Fruit fly (Drosophila melanogaster) whole organism, embryonic: ENCODE results near the gene zyd.
A peak's percentile ranks its signal among the peaks of the same experiment; 100 is the strongest.

Source experiments
- Atf6 ChIP-seq: fragments of 200-800 bp; sonication (Bioruptor generic); IDR thresholded peaks from 2 replicates; pipeline ENCODE4 v1.3.6; 2022; ENCODE audit warnings: missing biosample characterization, missing genetic modification characterization
- B-H2 ChIP-seq: fragments of 200-800 bp; sonication (Bioruptor generic); optimal IDR thresholded peaks from 2 replicates; lab custom pipeline; 2018; ENCODE audit warnings: missing biosample characterization, mild to moderate bottlenecking, missing genetic modification characterization
- CG10654 ChIP-seq: fragments of 200-800 bp; sonication (Bioruptor generic); optimal IDR thresholded peaks from 2 replicates; lab custom pipeline; 2016; ENCODE audit warnings: missing biosample characterization, missing genetic modification characterization
- CG12155 ChIP-seq: fragments of 200-800 bp; sonication (Bioruptor generic); optimal IDR thresholded peaks from 3 replicates; lab custom pipeline; 2016; ENCODE audit warnings: missing biosample characterization, missing genetic modification characterization
- CG12659 ChIP-seq: fragments of 200-800 bp; sonication (Bioruptor generic); optimal IDR thresholded peaks from 3 replicates; lab custom pipeline; 2017; ENCODE audit warnings: mild to moderate bottlenecking, missing biosample characterization, missing genetic modification reagents, missing genetic modification characterization
- CG13424 ChIP-seq: fragments of 200-800 bp; sonication (Bioruptor generic); optimal IDR thresholded peaks from 2 replicates; lab custom pipeline; 2019; ENCODE audit warnings: missing biosample characterization, mild to moderate bottlenecking, missing genetic modification characterization, moderate library complexity
- CG13775 ChIP-seq: fragments of 200-800 bp; sonication (Bioruptor generic); optimal IDR thresholded peaks from 3 replicates; lab custom pipeline; 2017; ENCODE audit warnings: missing biosample characterization, mild to moderate bottlenecking, missing genetic modification characterization
- CG13894 ChIP-seq: fragments of 200-800 bp; sonication (Bioruptor generic); optimal IDR thresholded peaks from 3 replicates; lab custom pipeline; 2018; ENCODE audit warnings: missing biosample characterization, mild to moderate bottlenecking, missing genetic modification characterization, moderate library complexity
- CG14014 ChIP-seq: fragments of 200-800 bp; sonication (Bioruptor generic); IDR thresholded peaks from 2 replicates; pipeline ENCODE4 v1.3.6; 2022; ENCODE audit warnings: missing biosample characterization, missing genetic modification characterization
- CG15073 ChIP-seq: fragments of 200-800 bp; sonication (Bioruptor generic); optimal IDR thresholded peaks from 2 replicates; lab custom pipeline; 2016; ENCODE audit warnings: missing biosample characterization, missing genetic modification characterization
- CG15269 ChIP-seq: fragments of 200-800 bp; sonication (Bioruptor generic); optimal IDR thresholded peaks from 2 replicates; lab custom pipeline; 2018; ENCODE audit warnings: missing biosample characterization, mild to moderate bottlenecking, missing genetic modification characterization, moderate library complexity
- CG1602 ChIP-seq: fragments of 200-800 bp; sonication (Bioruptor generic); optimal IDR thresholded peaks from 3 replicates; lab custom pipeline; 2016; ENCODE audit warnings: missing biosample characterization, missing genetic modification characterization
- CG1603 ChIP-seq: fragments of 200-800 bp; sonication (Bioruptor generic); optimal IDR thresholded peaks from 2 replicates; lab custom pipeline; 2019; ENCODE audit warnings: missing biosample characterization, mild to moderate bottlenecking, missing genetic modification characterization, moderate library complexity
- CG16815 ChIP-seq: fragments of 200-800 bp; sonication (Bioruptor generic); optimal IDR thresholded peaks from 3 replicates; lab custom pipeline; 2017; ENCODE audit warnings: missing biosample characterization, mild to moderate bottlenecking, missing genetic modification characterization
- CG18599 ChIP-seq: fragments of 200-800 bp; sonication (Bioruptor generic); optimal IDR thresholded peaks from 3 replicates; lab custom pipeline; 2017; ENCODE audit warnings: missing biosample characterization, missing genetic modification characterization, mild to moderate bottlenecking, moderate library complexity, missing genetic modification reagents
- CG2116 ChIP-seq: fragments of 200-800 bp; sonication (Bioruptor generic); optimal IDR thresholded peaks from 3 replicates; lab custom pipeline; 2018; ENCODE audit warnings: missing biosample characterization, mild to moderate bottlenecking, missing genetic modification characterization
- CG3847 ChIP-seq: fragments of 200-800 bp; sonication (Bioruptor generic); IDR thresholded peaks from 2 replicates; pipeline ENCODE4 v1.3.6; 2022; ENCODE audit warnings: missing biosample characterization, missing genetic modification characterization
- CG4328 ChIP-seq: fragments of 200-800 bp; sonication (Bioruptor generic); optimal IDR thresholded peaks from 3 replicates; lab custom pipeline; 2017; ENCODE audit warnings: missing biosample characterization, missing genetic modification reagents, missing genetic modification characterization
- CG4617 ChIP-seq: fragments of 200-800 bp; sonication (Bioruptor generic); optimal IDR thresholded peaks from 3 replicates; lab custom pipeline; 2016; ENCODE audit warnings: missing biosample characterization, missing genetic modification characterization, borderline replicate concordance
- CG4730 ChIP-seq: fragments of 200-800 bp; sonication (Bioruptor generic); IDR thresholded peaks from 2 replicates; pipeline ENCODE4 v1.3.6; 2022; ENCODE audit warnings: missing biosample characterization, missing genetic modification characterization
- CG6272 ChIP-seq: fragments of 200-800 bp; sonication (Bioruptor generic); IDR thresholded peaks from 2 replicates; pipeline ENCODE4 v1.3.6; 2022; ENCODE audit warnings: missing biosample characterization, missing genetic modification characterization
- CG7372 ChIP-seq: fragments of 200-800 bp; sonication (Bioruptor generic); IDR thresholded peaks from 2 replicates; pipeline ENCODE4 v1.3.6; 2022; ENCODE audit warnings: missing biosample characterization, missing genetic modification characterization
- CG9817 ChIP-seq: fragments of 200-800 bp; sonication (Bioruptor generic); optimal IDR thresholded peaks from 2 replicates; lab custom pipeline; 2018; ENCODE audit warnings: missing biosample characterization, mild to moderate bottlenecking, missing genetic modification characterization, moderate library complexity
- Elba2 ChIP-seq: fragments of 200-800 bp; sonication (Bioruptor generic); optimal IDR thresholded peaks from 3 replicates; lab custom pipeline; 2016; ENCODE audit warnings: missing biosample characterization, missing genetic modification characterization
- HHEX ChIP-seq: fragments of 200-800 bp; sonication (Bioruptor generic); optimal IDR thresholded peaks from 3 replicates; lab custom pipeline; 2017; ENCODE audit warnings: missing biosample characterization, mild to moderate bottlenecking, missing genetic modification characterization, missing genetic modification reagents
- HmgZ ChIP-seq: fragments of 200-800 bp; sonication (Bioruptor generic); optimal IDR thresholded peaks from 2 replicates; lab custom pipeline; 2018; ENCODE audit warnings: missing biosample characterization, mild to moderate bottlenecking, missing genetic modification characterization
- Mad ChIP-seq: fragments of 200-800 bp; sonication (Bioruptor generic); optimal IDR thresholded peaks from 2 replicates; lab custom pipeline; 2016; ENCODE audit warnings: missing biosample characterization, missing genetic modification characterization
- Trl ChIP-seq, 3 experiments: fragments of >200 bp in 2 of 3; fragments of 200-800 bp in 1 of 3; sonication (Bioruptor generic) in 1 of 3; optimal IDR thresholded peaks; 2 replicates in 1 of 3; 3 replicates in 2 of 3; lab custom pipeline; 2016 to 2017; ENCODE audit warnings: missing biosample characterization in 1 of 3, missing genetic modification characterization in 1 of 3
- YL-1 ChIP-seq: fragments of 200-800 bp; sonication (Bioruptor generic); optimal IDR thresholded peaks from 3 replicates; lab custom pipeline; 2017; ENCODE audit warnings: missing biosample characterization, mild to moderate bottlenecking, missing genetic modification characterization
- al ChIP-seq: fragments of 200-800 bp; sonication (Bioruptor generic); IDR thresholded peaks from 2 replicates; pipeline ENCODE4 v1.3.6; 2022; ENCODE audit warnings: missing biosample characterization, missing genetic modification characterization
- cg ChIP-seq: fragments of 200-800 bp; sonication (Bioruptor generic); optimal IDR thresholded peaks from 3 replicates; lab custom pipeline; 2019; ENCODE audit warnings: missing biosample characterization, mild to moderate bottlenecking, missing genetic modification characterization, moderate library complexity
- chinmo ChIP-seq: fragments of 200-800 bp; sonication (Bioruptor generic); IDR thresholded peaks from 4 replicates; pipeline ENCODE4 v1.3.6; 2022; ENCODE audit warnings: missing biosample characterization, missing genetic modification characterization; ENCODE audit not compliant: partially characterized antibody
- ci ChIP-seq: fragments of 200-800 bp; sonication (Bioruptor generic); IDR thresholded peaks from 3 replicates; pipeline ENCODE4 v1.3.6; 2022; ENCODE audit warnings: missing biosample characterization, missing genetic modification characterization
- crc ChIP-seq: fragments of 200-800 bp; sonication (Bioruptor generic); optimal IDR thresholded peaks from 2 replicates; lab custom pipeline; 2016; ENCODE audit warnings: missing biosample characterization, missing genetic modification characterization
- crp ChIP-seq, 2 experiments: fragments of 200-800 bp; sonication (Bioruptor generic); optimal IDR thresholded peaks; 2 replicates in 1 of 2; 3 replicates in 1 of 2; lab custom pipeline; 2017; ENCODE audit warnings: missing biosample characterization in 2 of 2, missing genetic modification characterization in 2 of 2, mild to moderate bottlenecking in 1 of 2, moderate library complexity in 1 of 2
- danr ChIP-seq: fragments of 200-800 bp; sonication (Bioruptor generic); IDR thresholded peaks from 2 replicates; pipeline ENCODE4 v1.3.6; 2022; ENCODE audit warnings: missing biosample characterization, missing genetic modification characterization
- maf-S ChIP-seq: fragments of 200-800 bp; sonication (Bioruptor generic); optimal IDR thresholded peaks from 2 replicates; lab custom pipeline; 2016; ENCODE audit warnings: missing biosample characterization, missing genetic modification characterization
- org-1 ChIP-seq: fragments of 200-800 bp; sonication (Bioruptor generic); optimal IDR thresholded peaks from 2 replicates; lab custom pipeline; 2017; ENCODE audit warnings: missing biosample characterization, missing genetic modification characterization
- prd ChIP-seq, 3 experiments: fragments of >200 bp in 2 of 3; fragments of 200-800 bp in 1 of 3; sonication (Bioruptor generic) in 1 of 3; optimal IDR thresholded peaks in 2 of 3; IDR thresholded peaks in 1 of 3; 2 replicates in 2 of 3; 3 replicates in 1 of 3; pipeline versions ENCODE4 v1.3.6 to Lab custom; 2017 to 2022; ENCODE audit warnings: missing biosample characterization in 1 of 3, missing genetic modification characterization in 1 of 3
- pzg ChIP-seq: fragments of 200-800 bp; sonication (Bioruptor generic); optimal IDR thresholded peaks from 3 replicates; lab custom pipeline; 2018; ENCODE audit warnings: missing biosample characterization, mild to moderate bottlenecking, missing genetic modification characterization, moderate library complexity
- rib ChIP-seq: fragments of 200-800 bp; sonication (Bioruptor generic); IDR thresholded peaks from 2 replicates; pipeline ENCODE4 v1.3.6; 2022; ENCODE audit warnings: missing biosample characterization, missing genetic modification characterization
- seq ChIP-seq: fragments of 200-800 bp; sonication (Bioruptor generic); IDR thresholded peaks from 2 replicates; pipeline ENCODE4 v1.3.6; 2022; ENCODE audit warnings: missing biosample characterization, missing genetic modification characterization
- sqz ChIP-seq: fragments of 200-800 bp; sonication (Bioruptor generic); optimal IDR thresholded peaks from 3 replicates; lab custom pipeline; 2018; ENCODE audit warnings: missing biosample characterization, mild to moderate bottlenecking, missing genetic modification characterization
- stc ChIP-seq: fragments of 200-800 bp; sonication (Bioruptor generic); IDR thresholded peaks from 2 replicates; pipeline ENCODE4 v1.3.6; 2022; ENCODE audit warnings: missing biosample characterization, missing genetic modification characterization
- stwl ChIP-seq: fragments of 200-800 bp; sonication (Bioruptor generic); optimal IDR thresholded peaks from 3 replicates; lab custom pipeline; 2018; ENCODE audit warnings: missing biosample characterization, mild to moderate bottlenecking, missing genetic modification characterization, moderate library complexity
- tin ChIP-seq: fragments of 200-800 bp; sonication (Bioruptor generic); optimal IDR thresholded peaks from 3 replicates; lab custom pipeline; 2016; ENCODE audit warnings: missing biosample characterization, missing genetic modification characterization
- trh ChIP-seq: fragments of 200-800 bp; sonication (Bioruptor generic); optimal IDR thresholded peaks from 2 replicates; lab custom pipeline; 2016; ENCODE audit warnings: missing biosample characterization, missing genetic modification characterization
- wek ChIP-seq: fragments of 200-800 bp; sonication (Bioruptor generic); optimal IDR thresholded peaks from 3 replicates; lab custom pipeline; 2018; ENCODE audit warnings: missing biosample characterization, mild to moderate bottlenecking, missing genetic modification characterization, moderate library complexity

The zyd gene

dm6 chrX:23004598-23005469, 17.9 kb upstream of the zyd start, which contains the start of the genes stnA and stnB (continued):
- TF ChIP-seq tin (GFP tag; lab: Kevin White, UChicago) (peak; percentile 8), CG10654 (GFP tag; lab: Kevin White, UChicago) (no peak), CG13894 (tag; lab: Kevin White, UChicago) (peak; percentile 28), CG3847 (GFP tag; lab: Robert Waterston, UW) (no peak), CG16815 (GFP tag; lab: Kevin White, UChicago) (no peak), seq (GFP tag; lab: Robert Waterston, UW) (no peak), ci (GFP tag; lab: Robert Waterston, UW) (no peak), CG1602 (GFP tag; lab: Kevin White, UChicago) (no peak), CG13775 (no peak), CG9817 (tag; lab: Kevin White, UChicago) (no peak), CG18599 (GFP tag; lab: Kevin White, UChicago) (peak; percentile 62), crc (GFP tag; lab: Kevin White, UChicago) (no peak), trh (GFP tag; lab: Kevin White, UChicago) (no peak), CG4617 (GFP tag; lab: Kevin White, UChicago) (no peak), CG15269 (tag; lab: Kevin White, UChicago) (peak; percentile 28), sqz (no peak), HmgZ (no peak), Trl (optimal IDR thresholded peaks at IDR 0.05; lab: Kevin White, UChicago) (no peak), Trl (GFP tag; optimal IDR thresholded peaks at IDR 0.05; lab: Kevin White, UChicago) (no peak), crp (GFP tag; optimal IDR thresholded peaks at IDR 0.05; lab: Kevin White, UChicago) (no peak), stc (GFP tag; lab: Robert Waterston, UW) (no peak), YL-1 (no peak), CG7372 (peak; percentile 22; the same call in 1 of the 2 replicates), danr (no peak), CG14014 (GFP tag; lab: Robert Waterston, UW) (0 out of 2 replicates have a peak, but pooled peaks have one; percentile 43), maf-S (GFP tag; lab: Kevin White, UChicago) (no peak), CG12659 (GFP tag; lab: Kevin White, UChicago) (no peak), CG4730 (GFP tag; lab: Robert Waterston, UW) (peak; percentile 30; the same call in 1 of the 2 replicates), CG6272 (no peak), Elba2 (GFP tag; lab: Kevin White, UChicago) (no peak), chinmo (no peak), wek (GFP tag; lab: Kevin White, UChicago) (no peak), CG4328 (GFP tag; lab: Kevin White, UChicago) (no peak), Mad (GFP tag; lab: Kevin White, UChicago) (no peak), al (no peak), prd (optimal IDR thresholded peaks at IDR 0.05; lab: Kevin White, UChicago) (no peak), prd (GFP tag; IDR thresholded peaks at IDR 0.05; lab: Robert Waterston, UW) (no peak), CG1603 (tag; lab: Kevin White, UChicago) (no peak), rib (GFP tag; lab: Robert Waterston, UW) (no peak), Atf6 (GFP tag; lab: Robert Waterston, UW) (no peak), B-H2 (no peak), CG12155 (GFP tag; lab: Kevin White, UChicago) (no peak), CG2116 (GFP tag; lab: Kevin White, UChicago) (no peak), cg (no peak), CG15073 (GFP tag; lab: Kevin White, UChicago) (no peak), stwl (tag; lab: Kevin White, UChicago) (no peak), HHEX (no peak), CG13424 (tag; lab: Kevin White, UChicago) (peak; percentile 44), pzg (no peak), org-1 (no peak)
